Worm (Caenorhabditis elegans) whole organism, midembryonic: ENCODE results near the gene pmpl-1.

Source experiments
- T22C8.4 ChIP-seq: fragments of 200-800 bp; sonication (Bioruptor generic); IDR thresholded peaks from 2 replicates; pipeline ENCODE4 v1.3.6; 2022; ENCODE audit warnings: missing genetic modification characterization, missing compliant biosample characterization
- flt-1 ChIP-seq: fragments of 200-800 bp; sonication (Bioruptor generic); IDR thresholded peaks from 2 replicates; pipeline ENCODE4 v1.3.6; 2022; ENCODE audit warnings: missing genetic modification characterization, missing compliant biosample characterization
- klf-2 ChIP-seq: fragments of 200-800 bp; sonication (Bioruptor generic); conservative IDR thresholded peaks from 2 replicates; pipeline ENCODE4 v1.3.6; 2022; ENCODE audit warnings: missing genetic modification reagents, missing genetic modification characterization, missing compliant biosample characterization
- med-1 ChIP-seq: sonication (generic microtip); optimal IDR thresholded peaks from 2 replicates; lab custom pipeline; 2017; ENCODE audit warnings: missing genetic modification characterization, mild to moderate bottlenecking, missing compliant biosample characterization, antibody characterized with exemption, missing genetic modification reagents; ENCODE audit not compliant: insufficient read depth
- ztf-23 ChIP-seq: fragments of 200-800 bp; sonication (Bioruptor generic); IDR thresholded peaks from 2 replicates; pipeline ENCODE4 v1.3.6; 2022; ENCODE audit warnings: missing genetic modification reagents, missing genetic modification characterization, missing compliant biosample characterization

DNA sequence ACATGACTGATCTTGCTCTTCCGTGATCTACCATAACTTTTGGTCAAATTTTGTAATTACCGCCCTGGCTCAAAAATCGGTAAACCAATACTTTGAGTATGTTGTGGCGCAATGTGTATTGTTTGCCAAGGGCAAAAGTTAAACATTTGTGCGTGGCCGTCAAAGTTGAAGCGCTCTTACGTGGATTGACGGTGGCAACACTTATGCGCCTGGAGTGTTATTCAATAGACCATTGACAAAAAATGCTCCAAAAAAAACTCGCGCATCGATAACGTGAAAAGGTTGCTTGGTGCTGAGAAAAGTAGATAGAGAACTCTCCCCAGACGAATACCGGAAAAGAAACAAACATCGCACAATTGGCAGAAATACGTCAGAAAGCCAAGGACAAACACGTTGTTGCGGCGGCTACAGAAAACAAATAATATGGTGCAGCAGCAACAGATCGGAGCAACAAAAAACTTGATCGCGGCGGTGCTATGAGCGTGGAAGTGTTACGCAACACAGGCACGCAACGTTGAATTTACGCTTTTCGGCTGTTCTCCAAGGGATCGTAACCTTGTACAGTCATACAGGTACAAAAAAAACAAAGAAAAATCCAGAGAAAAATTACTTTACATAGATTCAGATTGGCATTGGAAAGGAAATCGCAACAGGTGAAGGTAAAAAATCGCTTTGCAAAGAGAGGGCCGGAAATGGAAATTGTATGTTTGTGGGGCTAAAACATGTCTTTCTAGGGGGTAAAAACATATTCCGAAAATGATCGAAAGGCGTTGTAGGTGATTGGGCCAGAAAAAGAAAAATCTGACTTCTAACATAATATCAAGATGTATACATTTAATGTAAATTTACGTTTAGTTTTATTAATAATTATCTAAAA is 46.4 kb downstream of the pmpl-1 start:
- TF ChIP-seq med-1 (no peak), T22C8.4 (GFP tag; lab: Robert Waterston, UW) (no peak), flt-1 (GFP tag; lab: Robert Waterston, UW) (no peak), klf-2 (GFP tag; lab: Robert Waterston, UW) (no peak), ztf-23 (GFP tag; lab: Robert Waterston, UW) (no peak)
